Worm (Caenorhabditis elegans) whole organism, L1 larva: ENCODE data around the gene ZC373.5.

ENCODE experiments used
- Y116A8C.19 ChIP-seq: sonication (generic microtip); optimal IDR thresholded peaks from 2 replicates; lab custom pipeline; 2016; ENCODE audit warnings: missing compliant biosample characterization, missing genetic modification characterization, borderline replicate concordance
- ceh-82 ChIP-seq, 3 experiments: fragments of 150-350 bp in 1 of 3; sonication (generic microtip) in 2 of 3; optimal IDR thresholded peaks; 2 replicates each; lab custom pipeline; 2014 to 2017; ENCODE audit warnings: missing biosample characterization in 3 of 3, missing genetic modification characterization in 3 of 3
- lin-39 ChIP-seq: fragments of 150-350 bp; optimal IDR thresholded peaks from 2 replicates; lab custom pipeline; 2014; ENCODE audit warnings: missing biosample characterization, missing genetic modification reagents, missing genetic modification characterization
- lsy-2 ChIP-seq, 2 experiments: fragments of 150-350 bp; optimal IDR thresholded peaks; 2 replicates each; lab custom pipeline; 2014; ENCODE audit warnings: missing biosample characterization in 2 of 2, missing genetic modification characterization in 2 of 2
- mdl-1 ChIP-seq, 2 experiments: fragments of 150-350 bp; optimal IDR thresholded peaks; 2 replicates each; lab custom pipeline; 2014 to 2017; ENCODE audit warnings: missing biosample characterization in 2 of 2, missing genetic modification characterization in 2 of 2, inconsistent platforms in 1 of 2
- snpc-4 ChIP-seq: fragments of 150-350 bp; optimal IDR thresholded peaks from 2 replicates; lab custom pipeline; 2014; ENCODE audit warnings: missing biosample characterization, missing genetic modification characterization

DNA sequence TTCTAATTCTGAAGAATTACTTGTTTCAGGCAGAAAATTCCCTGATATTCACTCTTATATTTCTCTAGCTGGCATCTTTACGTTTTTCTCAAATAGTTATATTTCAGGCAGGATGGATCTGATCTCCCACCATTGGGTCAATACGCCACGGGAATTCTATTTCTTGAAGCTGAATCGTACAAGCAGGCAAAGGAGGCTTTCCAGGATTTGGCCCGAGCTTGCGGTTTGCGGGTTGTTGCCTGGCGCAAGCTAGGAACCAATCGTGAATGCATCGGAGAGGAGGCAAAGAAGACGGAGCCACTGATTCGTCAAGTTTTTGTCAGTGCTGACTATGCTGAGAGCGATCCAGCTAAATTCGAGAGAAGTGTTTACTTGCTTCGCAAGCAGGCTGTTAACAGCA is 10.9 kb upstream of the ZC373.5 start:
- TF ChIP-seq lsy-2 (tag; optimal IDR thresholded peaks at IDR 0.05; lab: Kevin White, UChicago) = no peak
- TF ChIP-seq ceh-82 (tag; optimal IDR thresholded peaks at IDR 0.05; lab: Kevin White, UChicago) = no peak
- no peak for TF ChIP-seq mdl-1 (tag; optimal IDR thresholded peaks at IDR 0.05; lab: Kevin White, UChicago)
- TF ChIP-seq lin-39 = no peak
- TF ChIP-seq Y116A8C.19 (tag; lab: Kevin White, UChicago) = no peak
- no peak for TF ChIP-seq snpc-4 (tag; lab: Kevin White, UChicago)
